Worm (Caenorhabditis elegans) whole organism, dauer: ENCODE results near the gene srw-53.
"Not testable (repeated sequence)": the region's sequence is repeated elsewhere in the genome, so short reads cannot be mapped to it uniquely, and the experiment has no call there.

Experiments used
- unc-62 ChIP-seq: sonication (generic microtip); optimal IDR thresholded peaks from 2 replicates; lab custom pipeline; 2017; ENCODE audit warnings: missing biosample characterization, missing genetic modification reagents, missing genetic modification characterization

Gene srw-53

ce11 chrV:15928325-15928724 is 14.9 kb upstream of the srw-53 start, which contains the start of gene pzf-1:
TSS of gene pzf-1 (minus strand) at chrV:15928425.
- TF ChIP-seq unc-62 (GFP tag; lab: Kevin White, UChicago) = no peak

- not testable (repeated sequence) for TF ChIP-seq unc-62 (GFP tag; lab: Kevin White, UChicago)
These were observed 13.3 kb upstream of the srw-53 start, which contains the start of gene srbc-77 for ce11 chrV:15929882-15930281. TSS of gene srbc-77 (plus strand) at chrV:15930182.

DNA sequence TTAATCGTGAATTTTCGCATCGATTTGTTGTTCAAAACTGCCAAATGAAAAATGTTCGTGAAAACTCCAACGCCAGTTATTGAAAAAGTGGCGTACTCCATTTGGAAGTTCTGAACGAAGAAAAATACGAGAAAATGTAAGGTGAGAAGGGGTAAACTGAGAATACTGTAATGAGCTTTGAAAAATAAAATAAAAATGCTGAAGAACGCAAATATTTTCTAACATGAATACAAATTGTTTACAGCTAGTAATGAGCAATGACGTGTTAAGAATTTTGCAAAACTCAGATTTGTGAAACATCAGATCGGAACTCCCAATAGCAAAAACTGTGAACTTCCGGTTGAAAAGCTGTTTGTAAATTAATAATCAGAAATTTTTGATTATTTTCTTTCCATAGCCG is 10.8 kb upstream of the srw-53 start, which contains the start of gene srw-26:
TSS of gene srw-26 (minus strand) at position 101 of the 400 bp plus-strand sequence.
- TF ChIP-seq unc-62 (GFP tag; lab: Kevin White, UChicago) = no peak

DNA sequence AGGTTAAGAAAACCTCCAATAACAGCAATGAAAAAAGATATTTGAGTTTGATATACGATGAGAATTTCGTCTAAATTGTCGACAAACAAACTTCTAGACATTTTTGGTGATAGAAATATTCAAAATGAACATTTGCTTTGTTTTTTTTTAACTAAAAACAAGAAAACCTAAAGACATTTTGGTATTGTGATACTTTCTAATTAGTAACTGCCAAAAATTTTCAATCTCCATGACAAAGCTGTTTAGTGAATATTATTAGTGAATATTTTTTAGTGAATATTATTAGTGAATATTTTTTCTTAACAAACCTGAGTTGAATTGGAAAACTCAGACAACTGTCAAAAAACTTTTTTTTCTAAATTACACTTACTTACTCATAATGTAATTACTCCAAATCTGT is 3.0 kb upstream of the srw-53 start, which contains the start of gene srw-55:
TSS of gene srw-55 (minus strand) at position 101 of the 400 bp plus-strand sequence.
- TF ChIP-seq unc-62 (GFP tag; lab: Kevin White, UChicago) = no peak

- no peak for TF ChIP-seq unc-62 (GFP tag; lab: Kevin White, UChicago)
These were observed 7.7 kb downstream of the srw-53 start, which contains the start of gene srw-59 for ce11 chrV:15950903-15951302. TSS of gene srw-59 (minus strand) at chrV:15951003.

DNA sequence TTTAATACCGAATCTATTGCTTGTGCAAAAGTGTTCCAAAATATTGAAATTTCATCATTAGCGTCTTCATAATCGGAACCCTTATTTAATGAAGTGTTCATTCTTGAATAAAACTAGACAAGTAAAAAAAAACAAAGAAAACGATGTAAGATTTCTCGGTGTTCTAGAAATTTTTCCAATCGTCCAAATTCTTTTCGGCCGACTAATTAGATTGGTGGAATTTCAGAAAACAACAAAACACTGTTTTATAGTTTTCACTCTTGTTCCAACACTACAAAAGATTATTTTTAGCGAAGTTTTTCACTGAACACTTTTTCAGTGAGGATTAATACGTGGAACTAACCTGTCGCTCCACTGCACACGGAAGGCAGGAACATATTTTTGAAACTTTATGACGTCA is 9.5 kb downstream of the srw-53 start, which contains the start of gene srw-56:
TSS of gene srw-56 (minus strand) at position 101 of the 400 bp plus-strand sequence.
- TF ChIP-seq unc-62 (GFP tag; lab: Kevin White, UChicago) = no peak

- TF ChIP-seq unc-62 (GFP tag; lab: Kevin White, UChicago) = no peak
These were observed 11.7 kb downstream of the srw-53 start, which contains the start of gene srw-57 for ce11 chrV:15954932-15955331. TSS of gene srw-57 (minus strand) at chrV:15955032.

ce11 chrV:15955497-15955896 is 12.3 kb downstream of the srw-53 start, which contains the start of gene srh-186:
TSS of gene srh-186 (plus strand) at chrV:15955797.
- no peak for TF ChIP-seq unc-62 (GFP tag; lab: Kevin White, UChicago)

DNA sequence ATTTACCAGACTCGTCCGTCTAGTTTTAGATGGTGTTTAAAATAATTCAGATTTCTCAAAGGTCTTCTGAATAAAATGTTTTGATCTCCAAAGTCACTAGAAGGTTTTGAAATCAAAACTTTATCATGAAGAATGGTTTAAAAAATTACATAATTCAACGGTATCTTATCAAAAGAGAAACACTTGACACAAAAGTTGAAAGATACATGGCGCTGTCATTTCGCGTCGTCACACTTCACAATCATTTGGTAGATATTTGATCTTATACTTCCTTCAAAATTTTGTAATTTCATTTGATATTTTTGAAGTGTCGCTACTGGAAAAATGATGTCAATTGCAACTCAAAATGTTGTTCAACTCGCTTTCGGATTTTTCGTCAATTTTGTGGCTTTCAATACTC is 13.9 kb downstream of the srw-53 start, which contains the start of gene F36G9.3:
TSS of gene F36G9.3 (plus strand) at position 301 of the 400 bp plus-strand sequence.
- no peak for TF ChIP-seq unc-62 (GFP tag; lab: Kevin White, UChicago)

- TF ChIP-seq unc-62 (GFP tag; lab: Kevin White, UChicago) = no peak
These were observed 16.2 kb downstream of the srw-53 start for ce11 chrV:15959456-15959855.

ce11 chrV:15965114-15965513 is 21.9 kb downstream of the srw-53 start, which contains the start of gene sri-2:
TSS of gene sri-2 (minus strand) at chrV:15965214.
- no peak for TF ChIP-seq unc-62 (GFP tag; lab: Kevin White, UChicago)

ce11 chrV:15967542-15967941 is 24.3 kb downstream of the srw-53 start, which contains the start of gene sri-1:
TSS of gene sri-1 (minus strand) at chrV:15967642.
- no peak for TF ChIP-seq unc-62 (GFP tag; lab: Kevin White, UChicago)

DNA sequence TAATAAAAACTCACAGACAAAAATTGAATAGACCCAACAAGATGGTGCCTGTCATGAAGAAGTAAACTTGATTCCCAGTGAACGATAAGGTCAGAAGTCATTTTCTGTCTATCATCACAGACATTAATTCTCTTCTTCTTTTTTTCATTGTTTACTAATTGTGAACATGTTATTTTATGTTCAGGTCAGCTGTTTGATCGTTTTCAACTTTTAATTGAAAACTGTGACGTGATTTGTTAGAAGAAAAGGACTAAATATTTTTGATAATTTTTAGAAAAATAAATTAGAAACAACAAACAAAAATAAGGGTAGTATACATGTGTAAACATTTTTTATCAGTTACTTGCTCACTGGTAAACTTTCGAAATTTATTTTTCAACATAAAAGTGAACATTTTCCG is 26.4 kb downstream of the srw-53 start, which contains the start of gene F36G9.7:
TSS of gene F36G9.7 (minus strand) at position 101 of the 400 bp plus-strand sequence.
- no peak for TF ChIP-seq unc-62 (GFP tag; lab: Kevin White, UChicago)

ce11 chrV:15970820-15971219 is 27.6 kb downstream of the srw-53 start:
- TF ChIP-seq unc-62 (GFP tag; lab: Kevin White, UChicago) = no peak

DNA sequence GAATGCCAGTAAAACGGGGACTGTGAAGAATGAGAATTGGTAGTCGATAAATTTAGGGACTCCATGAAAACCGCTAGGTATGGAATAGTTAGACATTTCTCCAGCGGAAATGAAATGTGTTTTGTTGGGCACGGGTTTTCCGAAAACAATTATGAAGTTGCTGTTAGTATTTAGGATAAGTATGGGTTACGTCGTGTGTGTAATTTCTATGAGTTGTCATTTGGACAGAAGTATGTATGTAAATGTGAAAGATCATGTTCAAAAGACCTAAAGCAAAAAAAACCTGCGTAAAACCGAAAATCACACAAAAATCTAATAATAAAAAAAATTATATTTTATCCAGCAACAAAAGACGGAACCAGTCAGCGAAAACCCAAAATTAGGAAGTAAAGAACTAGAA is 29.3 kb downstream of the srw-53 start, which contains the start of gene sru-23:
TSS of gene sru-23 (minus strand) at position 101 of the 400 bp plus-strand sequence.
- no peak for TF ChIP-seq unc-62 (GFP tag; lab: Kevin White, UChicago)

- no peak for TF ChIP-seq unc-62 (GFP tag; lab: Kevin White, UChicago)
These were observed 31.6 kb downstream of the srw-53 start, which contains the start of gene sru-22 for ce11 chrV:15974836-15975235. TSS of gene sru-22 (minus strand) at chrV:15974936.

DNA sequence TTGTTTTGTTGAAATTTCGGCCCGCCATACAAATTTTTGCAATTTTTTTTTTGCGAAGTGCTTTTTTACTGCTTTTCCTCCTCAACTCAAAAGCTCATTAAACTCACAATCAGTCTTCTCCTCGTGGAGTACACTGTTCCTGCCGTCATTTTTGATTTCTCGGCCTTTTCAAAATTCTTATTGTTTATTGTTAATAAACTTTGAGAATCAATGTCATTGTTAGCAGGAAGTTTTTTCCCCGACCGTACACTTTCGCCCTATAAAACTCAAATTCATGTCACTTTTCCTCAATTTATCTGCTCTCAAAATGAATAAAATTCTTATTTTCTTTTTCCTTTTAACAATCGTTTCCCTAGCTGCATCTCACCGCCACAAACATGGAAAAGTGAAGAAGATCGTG is 32.6 kb downstream of the srw-53 start, which contains the start of gene clec-232:
TSS of gene clec-232 (plus strand) at position 301 of the 400 bp plus-strand sequence.
- TF ChIP-seq unc-62 (GFP tag; lab: Kevin White, UChicago) = no peak
